Fruit fly (Drosophila melanogaster): ENCODE measurements around the gene CG17751.

CG17751 gene

dm6 chr3R:19620953-19621352 lies 13.9 kb downstream of the CG17751 start:
- no peak for TF ChIP-seq CG17801 (GFP tag; optimal IDR thresholded peaks at IDR 0.05; ENCODE audit: partially characterized antibody)

dm6 chr3R:19622005-19622404 lies 15.0 kb downstream of the CG17751 start:
- no peak for TF ChIP-seq CG17801 (GFP tag; optimal IDR thresholded peaks at IDR 0.05; ENCODE audit: partially characterized antibody)

dm6 chr3R:19623606-19624005 lies 16.6 kb downstream of the CG17751 start:
- TF ChIP-seq CG17801 (GFP tag; optimal IDR thresholded peaks at IDR 0.05; ENCODE audit: partially characterized antibody), result peak; percentile 73

- no peak for TF ChIP-seq CG17801 (GFP tag; optimal IDR thresholded peaks at IDR 0.05; ENCODE audit: partially characterized antibody)
Observed at dm6 chr3R:19624482-19624881, 17.4 kb downstream of the CG17751 start.

- no peak for TF ChIP-seq CG17801 (GFP tag; optimal IDR thresholded peaks at IDR 0.05; ENCODE audit: partially characterized antibody)
Observed at dm6 chr3R:19625300-19626230, 18.5 kb downstream of the CG17751 start.

- TF ChIP-seq CG17801 (GFP tag; optimal IDR thresholded peaks at IDR 0.05; ENCODE audit: partially characterized antibody), result peak; percentile 29
Observed at dm6 chr3R:19627792-19628522, 20.9 kb downstream of the CG17751 start.

- TF ChIP-seq CG17801 (GFP tag; optimal IDR thresholded peaks at IDR 0.05; ENCODE audit: partially characterized antibody), result no peak
Observed at dm6 chr3R:19632685-19633116, 25.6 kb downstream of the CG17751 start, which contains the start of gene CG6231. TSS of gene CG6231 (minus strand) at chr3R:19632718.

- no peak for TF ChIP-seq CG17801 (GFP tag; optimal IDR thresholded peaks at IDR 0.05; ENCODE audit: partially characterized antibody)
Observed at dm6 chr3R:19634649-19635048, 27.6 kb downstream of the CG17751 start, which contains the start of gene CG34138. TSS of gene CG34138 (plus strand) at chr3R:19634949.

dm6 chr3R:19638004-19638403 lies 30.9 kb downstream of the CG17751 start:
- TF ChIP-seq CG17801 (GFP tag; optimal IDR thresholded peaks at IDR 0.05; ENCODE audit: partially characterized antibody), result no peak

dm6 chr3R:19641058-19641457 lies 34.0 kb downstream of the CG17751 start:
- peak; percentile 10 for TF ChIP-seq CG17801 (GFP tag; optimal IDR thresholded peaks at IDR 0.05; ENCODE audit: partially characterized antibody)

dm6 chr3R:19641498-19642065 lies 34.5 kb downstream of the CG17751 start:
- TF ChIP-seq CG17801 (GFP tag; optimal IDR thresholded peaks at IDR 0.05; ENCODE audit: partially characterized antibody), result peak; percentile 95

dm6 chr3R:19642092-19642892 lies 35.2 kb downstream of the CG17751 start, which contains the start of gene subdued:
TSS of gene subdued (minus strand) at chr3R:19642722.
- peak; percentile 19 for TF ChIP-seq CG17801 (GFP tag; optimal IDR thresholded peaks at IDR 0.05; ENCODE audit: partially characterized antibody)

dm6 chr3R:19642893-19643270 lies 35.8 kb downstream of the CG17751 start:
- TF ChIP-seq CG17801 (GFP tag; optimal IDR thresholded peaks at IDR 0.05; ENCODE audit: partially characterized antibody), result no peak

- peak; percentile 74 for TF ChIP-seq CG17801 (GFP tag; optimal IDR thresholded peaks at IDR 0.05; ENCODE audit: partially characterized antibody)
Observed at dm6 chr3R:19644094-19644900, 37.2 kb downstream of the CG17751 start, which contains the start of gene Vha13. TSS of gene Vha13 (minus strand) at chr3R:19644386.
